Worm (Caenorhabditis elegans): ENCODE data around the gene nlp-36.

- 0 out of 2 replicates have a peak, but pooled peaks have one; percentile 44 for TF ChIP-seq nhr-42 (GFP tag; IDR thresholded peaks at IDR 0.05)
- no peak for TF ChIP-seq snpc-4 (tag; optimal IDR thresholded peaks at IDR 0.05)
- no peak for TF ChIP-seq nhr-237 (tag; optimal IDR thresholded peaks at IDR 0.05)
- no peak for TF ChIP-seq nhr-76 (tag; optimal IDR thresholded peaks at IDR 0.05)
- peak; percentile 92 for TF ChIP-seq mes-2 (tag; optimal IDR thresholded peaks at IDR 0.05; ENCODE audit: poor library complexity, severe bottlenecking)
- no peak for TF ChIP-seq Y48G9A.11 (GFP tag; IDR thresholded peaks at IDR 0.05)
- peak; percentile 64 to 92 for TF ChIP-seq lsy-2 (tag; optimal IDR thresholded peaks at IDR 0.05)
- peak; percentile 78 for TF ChIP-seq dve-1 (tag; optimal IDR thresholded peaks at IDR 0.05; ENCODE audit: insufficient read depth)
- no peak for TF ChIP-seq ceh-82 (tag; optimal IDR thresholded peaks at IDR 0.05)
Measured at ce11 chrIII:9443417-9444027, 45.0 kb upstream of the nlp-36 start, which contains the start of gene pir-2.
